Worm (Caenorhabditis elegans): ENCODE data around the gene nhr-203.

DNA sequence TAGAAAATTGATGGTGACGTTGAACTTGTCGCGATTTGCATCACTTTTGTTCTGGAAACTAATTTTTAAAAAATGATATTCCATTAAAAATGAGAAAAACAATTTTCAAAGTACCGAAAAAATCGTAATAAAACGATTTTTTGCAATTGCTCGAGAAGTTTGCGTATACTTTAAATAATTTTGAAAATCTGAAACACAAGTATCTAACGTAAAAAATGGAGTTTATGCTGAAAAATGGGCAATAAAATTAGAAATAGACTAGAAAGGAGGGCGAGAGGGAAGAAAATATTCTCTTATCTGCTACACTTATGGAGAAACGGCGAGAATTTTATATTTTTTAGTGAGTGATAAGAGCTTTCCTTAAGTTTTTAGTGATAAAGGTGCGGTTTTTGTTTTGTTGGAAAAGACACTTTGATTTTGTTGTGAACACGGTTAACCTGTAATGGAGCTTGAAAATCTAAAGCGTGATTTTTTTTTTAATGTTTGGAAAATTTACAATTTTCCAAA lies 23.7 kb downstream of the nhr-203 start, which contains the start of gene nhr-130:
- no peak for TF ChIP-seq nhr-10 (tag; optimal IDR thresholded peaks at IDR 0.05)
- no peak for TF ChIP-seq nhr-76 (tag; optimal IDR thresholded peaks at IDR 0.05)
- TF ChIP-seq dpl-1 (GFP tag; optimal IDR thresholded peaks at IDR 0.05), result no peak
- no peak for TF ChIP-seq mep-1 (tag; optimal IDR thresholded peaks at IDR 0.05)
- no peak for TF ChIP-seq R02D3.7 (tag; optimal IDR thresholded peaks at IDR 0.05)
- TF ChIP-seq Y5F2A.4 (GFP tag; optimal IDR thresholded peaks at IDR 0.05), result no peak
- TF ChIP-seq lin-1 (GFP tag; IDR thresholded peaks at IDR 0.05), result no peak
- TF ChIP-seq nhr-28 (tag; optimal IDR thresholded peaks at IDR 0.05), result peak; percentile 91
- no peak for TF ChIP-seq ceh-82 (tag; optimal IDR thresholded peaks at IDR 0.05)
- TF ChIP-seq lin-38 (GFP tag; IDR thresholded peaks at IDR 0.05), result no peak
- TF ChIP-seq mxl-3 (GFP tag; optimal IDR thresholded peaks at IDR 0.05), result no peak
- TF ChIP-seq D1046.2 (GFP tag; IDR thresholded peaks at IDR 0.05), result no peak

Data from whole organism, L4 larva.